Fruit fly (Drosophila melanogaster) S2 (cell line): ENCODE data around the gene CG4281.

Source experiments
- CG8478 ChIP-seq: fragments of >200 bp; optimal IDR thresholded peaks from 2 replicates; lab custom pipeline; 2018
- CTCF ChIP-seq, 2 experiments: fragments of >200 bp; optimal IDR thresholded peaks; 2 replicates each; lab custom pipeline; 2018

DNA sequence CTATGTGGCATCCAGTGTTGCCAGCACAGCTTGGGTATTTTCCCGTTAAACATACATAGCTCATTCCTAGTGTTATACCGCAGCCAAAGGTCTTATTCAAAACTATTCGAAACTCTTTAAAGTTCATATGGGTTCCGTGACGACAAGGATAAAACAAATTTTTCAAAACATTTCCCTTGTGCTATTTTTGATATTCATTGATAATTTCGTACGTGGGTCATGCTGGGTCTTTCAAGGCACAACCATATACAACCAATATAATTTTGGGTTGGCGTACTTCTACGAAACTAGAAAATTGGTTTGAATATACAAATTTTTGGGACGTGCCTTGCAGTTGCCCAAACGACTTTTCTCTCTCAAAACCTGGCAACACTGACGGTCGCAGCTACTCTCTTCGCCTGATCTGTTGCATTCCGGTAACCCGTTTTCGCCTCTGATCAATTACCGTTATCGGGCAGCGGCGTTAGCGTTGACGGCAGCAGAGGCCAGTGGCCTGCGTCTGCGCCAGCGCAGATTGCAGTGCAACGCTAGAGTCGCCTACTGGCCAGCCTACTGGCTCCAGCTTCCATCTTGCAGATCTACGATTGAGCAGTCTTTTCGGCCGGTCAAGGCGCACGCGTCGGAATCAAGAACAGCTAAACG, 32.7 kb downstream of the CG4281 start:
- TF ChIP-seq CG8478 (no peak), CTCF (optimal IDR thresholded peaks at IDR 0.05; lab: Kevin White, UChicago) (no peak)
